Fruit fly (Drosophila melanogaster) whole organism, pupa: Measurements from ENCODE around the gene Gr77a.

Source experiments
- CG13204 ChIP-seq: fragments of 200-800 bp; sonication (Bioruptor generic); optimal IDR thresholded peaks from 2 replicates; lab custom pipeline; 2018; ENCODE audit warnings: missing biosample characterization, mild to moderate bottlenecking, missing genetic modification characterization, moderate library complexity
- CG14655 ChIP-seq: fragments of 200-800 bp; sonication (Bioruptor generic); optimal IDR thresholded peaks from 3 replicates; lab custom pipeline; 2017; ENCODE audit warnings: mild to moderate bottlenecking, missing biosample characterization, missing genetic modification reagents, missing genetic modification characterization
- CG15710 ChIP-seq: fragments of 200-800 bp; sonication (Bioruptor generic); optimal IDR thresholded peaks from 2 replicates; lab custom pipeline; 2018; ENCODE audit warnings: missing biosample characterization, mild to moderate bottlenecking, missing genetic modification characterization, moderate library complexity
- CG17806 ChIP-seq: fragments of 200-800 bp; sonication (Bioruptor generic); optimal IDR thresholded peaks from 2 replicates; lab custom pipeline; 2018; ENCODE audit warnings: missing biosample characterization, mild to moderate bottlenecking, missing genetic modification characterization, moderate library complexity
- CG32121 ChIP-seq: fragments of 200-800 bp; sonication (Bioruptor generic); IDR thresholded peaks from 2 replicates; pipeline ENCODE4 v1.3.6; 2022; ENCODE audit warnings: missing biosample characterization, missing genetic modification characterization
- CG34367 ChIP-seq: fragments of 200-800 bp; sonication (Bioruptor generic); optimal IDR thresholded peaks from 2 replicates; lab custom pipeline; 2018; ENCODE audit warnings: missing biosample characterization, mild to moderate bottlenecking, missing genetic modification characterization
- CG4496 ChIP-seq: fragments of 200-800 bp; sonication (Bioruptor generic); IDR thresholded peaks from 3 replicates; pipeline ENCODE4 v1.3.6; 2022; ENCODE audit warnings: missing biosample characterization, missing genetic modification characterization
- CG8301 ChIP-seq: fragments of 200-800 bp; sonication (Bioruptor generic); optimal IDR thresholded peaks from 2 replicates; lab custom pipeline; 2018; ENCODE audit warnings: missing biosample characterization, mild to moderate bottlenecking, missing genetic modification characterization
- CG9948 ChIP-seq: fragments of 200-800 bp; sonication (Bioruptor generic); optimal IDR thresholded peaks from 2 replicates; lab custom pipeline; 2018; ENCODE audit warnings: missing biosample characterization, mild to moderate bottlenecking, missing genetic modification characterization, moderate library complexity
- D1 ChIP-seq: fragments of 200-800 bp; sonication (Bioruptor generic); optimal IDR thresholded peaks from 2 replicates; lab custom pipeline; 2018; ENCODE audit warnings: missing biosample characterization, mild to moderate bottlenecking, missing genetic modification characterization, moderate library complexity
- EcR ChIP-seq: fragments of 200-800 bp; sonication (Bioruptor generic); optimal IDR thresholded peaks from 3 replicates; lab custom pipeline; 2019; ENCODE audit warnings: missing biosample characterization, missing genetic modification characterization, mild to moderate bottlenecking, moderate library complexity, missing genetic modification reagents
- Ets98B ChIP-seq: fragments of 200-800 bp; sonication (Bioruptor generic); IDR thresholded peaks from 2 replicates; pipeline ENCODE4 v1.3.6; 2022; ENCODE audit warnings: missing biosample characterization, missing genetic modification characterization
- Snoo ChIP-seq: fragments of 200-800 bp; sonication (Bioruptor generic); optimal IDR thresholded peaks from 3 replicates; lab custom pipeline; 2017; ENCODE audit warnings: missing biosample characterization, mild to moderate bottlenecking, missing genetic modification characterization, inconsistent platforms
- fd96Ca ChIP-seq: fragments of 200-800 bp; sonication (Bioruptor generic); IDR thresholded peaks from 3 replicates; pipeline ENCODE4 v1.3.6; 2022; ENCODE audit warnings: missing biosample characterization, missing genetic modification characterization

DNA sequence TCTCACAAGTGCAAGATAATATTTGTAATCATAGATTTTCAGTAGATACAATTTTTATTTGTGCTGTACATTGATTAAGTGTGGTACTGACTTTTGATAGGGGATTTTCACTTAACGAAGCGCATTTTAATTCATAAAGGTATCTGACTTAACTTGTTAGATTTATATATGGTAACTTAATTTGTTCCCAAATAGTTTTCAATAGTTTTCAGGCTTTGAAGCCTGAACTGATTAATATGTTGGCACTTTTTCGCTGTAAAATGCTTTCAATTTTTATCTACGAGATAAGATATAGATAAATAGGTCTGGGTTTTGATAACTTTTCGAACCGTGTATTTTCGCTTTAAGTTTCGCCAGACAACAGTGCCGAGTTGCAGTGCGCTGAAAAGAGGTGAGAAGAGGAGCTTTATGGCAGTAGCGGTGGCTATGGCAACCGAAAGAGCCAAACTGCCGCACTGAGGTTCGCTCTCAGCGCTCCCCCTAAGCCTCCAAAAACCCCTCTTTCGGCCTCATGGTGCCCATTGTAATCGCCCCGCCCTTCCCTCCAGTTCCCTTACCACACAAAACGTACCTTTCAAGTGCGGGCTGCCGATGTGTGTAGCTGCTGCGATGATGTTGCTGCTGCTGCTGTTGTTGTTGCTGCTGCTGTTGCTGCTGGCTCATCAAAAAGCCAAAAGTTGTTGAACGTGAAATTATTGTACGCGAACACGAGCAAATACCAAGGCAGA is 5.5 kb downstream of the Gr77a start:
- no peak for TF ChIP-seq CG8301 (tag; lab: Kevin White, UChicago)
- no peak for TF ChIP-seq Snoo
- no peak for TF ChIP-seq CG32121 (GFP tag; lab: Robert Waterston, UW)
- peak; percentile 53 for TF ChIP-seq EcR
- no peak for TF ChIP-seq CG9948 (tag; lab: Kevin White, UChicago)
- TF ChIP-seq Ets98B (GFP tag; lab: Robert Waterston, UW), result no peak
- TF ChIP-seq CG14655 (GFP tag; lab: Kevin White, UChicago), result peak; percentile 8
- peak; percentile 83 for TF ChIP-seq CG13204
- TF ChIP-seq CG34367 (tag; lab: Kevin White, UChicago), result no peak
- TF ChIP-seq CG17806 (tag; lab: Kevin White, UChicago), result no peak
- TF ChIP-seq fd96Ca (GFP tag; lab: Robert Waterston, UW), result peak; percentile 53; the same call in 1 of the 3 replicates
- TF ChIP-seq CG4496 (GFP tag; lab: Robert Waterston, UW), result peak; percentile 40; the same call in 1 of the 3 replicates
- no peak for TF ChIP-seq D1 (tag; lab: Kevin White, UChicago)
- no peak for TF ChIP-seq CG15710 (tag; lab: Kevin White, UChicago)
